Worm (Caenorhabditis elegans) whole organism, mixed stage, embryonic: ENCODE results near the gene F19B2.5.

Experiments used
- ceh-83 ChIP-seq: fragments of 200-800 bp; sonication (Bioruptor generic); optimal IDR thresholded peaks from 2 replicates; lab custom pipeline; 2018; ENCODE audit warnings: mild to moderate bottlenecking, missing genetic modification characterization, missing compliant biosample characterization
- elt-1 ChIP-seq: sonication (generic microtip); optimal IDR thresholded peaks from 2 replicates; lab custom pipeline; 2017; ENCODE audit warnings: missing genetic modification characterization, mild to moderate bottlenecking, missing compliant biosample characterization, antibody characterized with exemption, moderate library complexity, borderline replicate concordance; ENCODE audit not compliant: insufficient read depth
- mep-1 ChIP-seq: fragments of 150-350 bp; optimal IDR thresholded peaks from 2 replicates; lab custom pipeline; 2017; ENCODE audit warnings: missing biosample characterization, missing genetic modification reagents, missing genetic modification characterization, inconsistent platforms
- sem-2 ChIP-seq: fragments of 200-800 bp; sonication (Bioruptor generic); optimal IDR thresholded peaks from 2 replicates; lab custom pipeline; 2018; ENCODE audit warnings: mild to moderate bottlenecking, missing genetic modification characterization, missing compliant biosample characterization
- snpc-4 ChIP-seq: fragments of 150-350 bp; optimal IDR thresholded peaks from 2 replicates; lab custom pipeline; 2014; ENCODE audit warnings: missing biosample characterization, missing genetic modification characterization

- TF ChIP-seq elt-1 (tag; lab: Kevin White, UChicago) (no peak), snpc-4 (tag; lab: Kevin White, UChicago) (no peak), sem-2 (GFP tag; lab: Kevin White, UChicago) (no peak), ceh-83 (no peak), mep-1 (tag; lab: Kevin White, UChicago) (no peak)
These were observed 35.0 kb upstream of the F19B2.5 start, which contains the start of gene fog-2 for ce11 chrV:20198954-20199353.
